Worm (Caenorhabditis elegans) whole organism, L4 larva: ENCODE measurements around the gene ral-1.
A peak's percentile ranks its signal among the peaks of the same experiment; 100 is the strongest.

Source experiments
- F49E8.2 ChIP-seq: sonication (generic microtip); optimal IDR thresholded peaks from 2 replicates; lab custom pipeline; 2016; ENCODE audit warnings: missing compliant biosample characterization, mild to moderate bottlenecking, missing genetic modification characterization, borderline replicate concordance
- R02D3.7 ChIP-seq: fragments of 150-350 bp; sonication (generic microtip); optimal IDR thresholded peaks from 3 replicates; lab custom pipeline; 2014; ENCODE audit warnings: missing biosample characterization, missing genetic modification characterization
- Y48G9A.11 ChIP-seq: fragments of 200-800 bp; sonication (Bioruptor generic); IDR thresholded peaks from 2 replicates; pipeline ENCODE4 v1.3.6; 2022; ENCODE audit warnings: missing genetic modification reagents, missing genetic modification characterization, missing compliant biosample characterization
- ZK546.5 ChIP-seq, 2 experiments: sonication (generic microtip); optimal IDR thresholded peaks; 2 replicates each; lab custom pipeline; 2017; ENCODE audit warnings: missing biosample characterization in 2 of 2, missing genetic modification characterization in 2 of 2
- aha-1 ChIP-seq: fragments of 150-350 bp; peaks from one replicate; lab custom pipeline; 2014; ENCODE audit warnings: missing biosample characterization, missing genetic modification characterization
- aly-2 ChIP-seq: sonication (generic microtip); optimal IDR thresholded peaks from 2 replicates; lab custom pipeline; 2018; ENCODE audit warnings: missing biosample characterization, missing genetic modification characterization
- arid-1 ChIP-seq: fragments of 200-800 bp; sonication (Bioruptor generic); conservative IDR thresholded peaks from 2 replicates; pipeline ENCODE4 v1.3.6; 2022; ENCODE audit warnings: missing genetic modification reagents, missing genetic modification characterization, missing compliant biosample characterization
- ceh-28 ChIP-seq: fragments of 150-350 bp; optimal IDR thresholded peaks from 2 replicates; lab custom pipeline; 2014; ENCODE audit warnings: missing biosample characterization, missing genetic modification reagents, missing genetic modification characterization
- ceh-32 ChIP-seq: sonication (generic microtip); optimal IDR thresholded peaks from 2 replicates; lab custom pipeline; 2016; ENCODE audit warnings: mild to moderate bottlenecking, missing genetic modification characterization, missing compliant biosample characterization; ENCODE audit not compliant: poor library complexity
- cey-2 ChIP-seq: sonication (generic microtip); optimal IDR thresholded peaks from 3 replicates; lab custom pipeline; 2017; ENCODE audit warnings: missing genetic modification characterization, mild to moderate bottlenecking, missing compliant biosample characterization, antibody characterized with exemption, borderline replicate concordance; ENCODE audit not compliant: insufficient read depth
- ctbp-1 ChIP-seq: fragments of 200-800 bp; sonication (Bioruptor generic); IDR thresholded peaks from 2 replicates; pipeline ENCODE4 v1.3.6; 2022; ENCODE audit warnings: missing genetic modification reagents, missing genetic modification characterization, missing compliant biosample characterization
- daf-12 ChIP-seq: fragments of 150-350 bp; optimal IDR thresholded peaks from 2 replicates; lab custom pipeline; 2014; ENCODE audit warnings: missing biosample characterization, missing genetic modification reagents, missing genetic modification characterization
- daf-16 ChIP-seq, 3 experiments: sonication (generic microtip); optimal IDR thresholded peaks; 2 replicates each; lab custom pipeline; 2016 to 2017; ENCODE audit warnings: missing genetic modification characterization in 3 of 3, missing genetic modification reagents in 3 of 3, mild to moderate bottlenecking in 2 of 3, missing compliant biosample characterization in 2 of 3, missing biosample characterization in 1 of 3, moderate library complexity in 1 of 3
- dmd-8 ChIP-seq: fragments of 200-800 bp; sonication (Bioruptor generic); IDR thresholded peaks from 2 replicates; pipeline ENCODE4 v1.3.6; 2022; ENCODE audit warnings: missing genetic modification characterization, missing compliant biosample characterization
- dpl-1 ChIP-seq: fragments of 150-350 bp; optimal IDR thresholded peaks from 2 replicates; lab custom pipeline; 2014; ENCODE audit warnings: missing biosample characterization, missing genetic modification reagents, missing genetic modification characterization
- egl-43 ChIP-seq: fragments of 200-800 bp; sonication (Bioruptor generic); IDR thresholded peaks from 2 replicates; pipeline ENCODE4 v1.3.6; 2022; ENCODE audit warnings: missing genetic modification reagents, missing genetic modification characterization, missing compliant biosample characterization
- hif-1 ChIP-seq, 2 experiments: sonication (generic microtip); optimal IDR thresholded peaks; 2 replicates each; lab custom pipeline; 2016 to 2017; ENCODE audit warnings: missing compliant biosample characterization in 2 of 2, missing genetic modification characterization in 2 of 2, missing genetic modification reagents in 2 of 2, missing genotype in 2 of 2, mild to moderate bottlenecking in 1 of 2
- lir-3 ChIP-seq: sonication (generic microtip); optimal IDR thresholded peaks from 2 replicates; lab custom pipeline; 2016; ENCODE audit warnings: mild to moderate bottlenecking, missing genetic modification characterization, missing compliant biosample characterization
- lsy-2 ChIP-seq, 2 experiments: fragments of 150-350 bp in 1 of 2; sonication (generic microtip) in 1 of 2; optimal IDR thresholded peaks; 2 replicates each; lab custom pipeline; 2014 to 2017; ENCODE audit warnings: missing biosample characterization in 2 of 2, missing genetic modification characterization in 2 of 2
- madf-5 ChIP-seq, 2 experiments: fragments of 200-800 bp; sonication (Bioruptor generic); IDR thresholded peaks; 2 replicates each; pipeline ENCODE4 v1.3.6; 2022; ENCODE audit warnings: missing compliant biosample characterization in 2 of 2, missing genetic modification characterization in 2 of 2
- madf-9 ChIP-seq: fragments of 200-800 bp; sonication (Bioruptor generic); conservative IDR thresholded peaks from 2 replicates; pipeline ENCODE4 v1.3.6; 2022; ENCODE audit warnings: missing genetic modification reagents, missing genetic modification characterization, missing compliant biosample characterization
- mdt-29 ChIP-seq: fragments of 200-800 bp; sonication (Bioruptor generic); IDR thresholded peaks from 2 replicates; pipeline ENCODE4 v1.3.6; 2022; ENCODE audit warnings: missing genetic modification reagents, missing genetic modification characterization, missing compliant biosample characterization
- mes-2 ChIP-seq: sonication (generic microtip); optimal IDR thresholded peaks from 2 replicates; lab custom pipeline; 2016; ENCODE audit warnings: missing genotype, mild to moderate bottlenecking, missing genetic modification characterization, missing compliant biosample characterization; ENCODE audit not compliant: poor library complexity, severe bottlenecking
- mxl-3 ChIP-seq: fragments of 200-800 bp; sonication (Bioruptor generic); optimal IDR thresholded peaks from 2 replicates; lab custom pipeline; 2018; ENCODE audit warnings: mild to moderate bottlenecking, missing genetic modification characterization, missing compliant biosample characterization
- nhr-42 ChIP-seq: fragments of 200-800 bp; sonication (Bioruptor generic); IDR thresholded peaks from 2 replicates; pipeline ENCODE4 v1.3.6; 2022; ENCODE audit warnings: missing genetic modification characterization, missing compliant biosample characterization
- nhr-77 ChIP-seq: fragments of 150-350 bp; optimal IDR thresholded peaks from 2 replicates; lab custom pipeline; 2014; ENCODE audit warnings: missing biosample characterization, missing genetic modification characterization
- pha-4 ChIP-seq, 2 experiments: fragments of 150-350 bp in 1 of 2; fragments of 200-800 bp in 1 of 2; sonication (Bioruptor generic) in 1 of 2; IDR thresholded peaks in 1 of 2; optimal IDR thresholded peaks in 1 of 2; 2 replicates each; pipeline versions ENCODE4 v1.3.6 to Lab custom; 2014 to 2022; ENCODE audit warnings: missing genetic modification characterization in 2 of 2, missing genetic modification reagents in 2 of 2, missing biosample characterization in 1 of 2, missing compliant biosample characterization in 1 of 2
- zag-1 ChIP-seq: fragments of 150-350 bp; optimal IDR thresholded peaks from 2 replicates; lab custom pipeline; 2014; ENCODE audit warnings: missing biosample characterization, missing genetic modification characterization
- zip-11 ChIP-seq: fragments of 200-800 bp; sonication (Bioruptor generic); IDR thresholded peaks from 2 replicates; pipeline ENCODE4 v1.3.6; 2022; ENCODE audit warnings: missing genetic modification characterization, missing compliant biosample characterization

ral-1 gene

ce11 chrIII:3312111-3312510 lies 1.0 kb downstream of the ral-1 start:
- no peak for TF ChIP-seq Y48G9A.11
- no peak for TF ChIP-seq R02D3.7 (tag; lab: Kevin White, UChicago)
- TF ChIP-seq ZK546.5 (tag; optimal IDR thresholded peaks at IDR 0.05; lab: Kevin White, UChicago): no peak
- no peak for TF ChIP-seq mes-2 (tag; lab: Kevin White, UChicago)
- no peak for TF ChIP-seq cey-2 (tag; lab: Kevin White, UChicago)
- TF ChIP-seq lsy-2 (tag; optimal IDR thresholded peaks at IDR 0.05; lab: Kevin White, UChicago): peak in 1 of 2 experiments; percentile 77
- TF ChIP-seq madf-9 (GFP tag; lab: Robert Waterston, UW): no peak

- 0 out of 2 replicates have a peak, but pooled peaks have one; percentile 32 for TF ChIP-seq ctbp-1 (GFP tag; lab: Robert Waterston, UW)
- TF ChIP-seq arid-1 (GFP tag; lab: Robert Waterston, UW): peak; percentile 46; the same call in 1 of the 2 replicates
- TF ChIP-seq hif-1 (tag; optimal IDR thresholded peaks at IDR 0.05; lab: Kevin White, UChicago): peak in 1 of 2 experiments; percentile 59
- peak; percentile 2 for TF ChIP-seq ceh-28 (tag; lab: Kevin White, UChicago)
- no peak for TF ChIP-seq nhr-77 (tag; lab: Kevin White, UChicago)
- TF ChIP-seq, all 104 proteins: peak for 4
These were observed 6.8 kb downstream of the ral-1 start for ce11 chrIII:3317887-3318286.

DNA sequence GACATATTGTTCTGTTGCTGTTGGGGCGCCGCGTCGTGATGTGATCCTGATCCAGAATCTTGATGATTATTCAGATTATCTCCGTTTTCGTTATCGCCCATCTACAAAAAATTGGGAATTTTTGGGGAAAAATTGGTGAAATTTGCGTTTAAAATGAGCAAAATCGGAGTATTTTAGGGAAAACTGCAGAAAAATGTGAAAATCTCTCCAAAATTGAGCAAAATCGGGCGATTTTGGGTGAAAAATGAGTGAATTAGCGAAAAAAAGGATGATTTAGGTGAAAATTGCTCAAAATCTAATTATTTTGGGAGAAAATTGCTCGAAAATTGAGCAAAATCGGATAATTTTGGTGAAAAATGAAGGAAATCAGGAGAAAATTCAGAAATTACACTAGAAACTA lies 10.0 kb downstream of the ral-1 start, which contains the start of gene Y53G8AR.9:
Gene Y53G8AR.9, minus strand, starts transcription at position 101 of the 400 bp plus-strand sequence.
- TF ChIP-seq ctbp-1 (GFP tag; lab: Robert Waterston, UW): no peak
- no peak for TF ChIP-seq aly-2 (tag; lab: Kevin White, UChicago)
- TF ChIP-seq ZK546.5 (tag; optimal IDR thresholded peaks at IDR 0.05; lab: Kevin White, UChicago): no peak
- TF ChIP-seq lir-3 (tag; lab: Kevin White, UChicago): no peak
- TF ChIP-seq ceh-28 (tag; lab: Kevin White, UChicago): no peak
- TF ChIP-seq nhr-42: no peak
- peak; percentile 71 for TF ChIP-seq aha-1 (tag; lab: Kevin White, UChicago)
- TF ChIP-seq, all 104 proteins: peak for 1

- TF ChIP-seq dmd-8 (GFP tag; lab: Robert Waterston, UW) (no peak), daf-12 (tag; lab: Kevin White, UChicago) (no peak), pha-4 (GFP tag; IDR thresholded peaks at IDR 0.05; lab: Robert Waterston, UW) (no peak), pha-4 (tag; optimal IDR thresholded peaks at IDR 0.05; lab: Kevin White, UChicago) (no peak), dpl-1 (GFP tag; lab: Kevin White, UChicago) (peak; percentile 8), mes-2 (tag; lab: Kevin White, UChicago) (peak; percentile 56), F49E8.2 (no peak), mxl-3 (GFP tag; lab: Kevin White, UChicago) (no peak), zip-11 (GFP tag; lab: Robert Waterston, UW) (no peak), madf-5 (GFP tag; IDR thresholded peaks at IDR 0.05; lab: Robert Waterston, UW) (no peak), hif-1 (tag; optimal IDR thresholded peaks at IDR 0.05; lab: Kevin White, UChicago) (peak in 1 of 2 experiments; percentile 58), egl-43 (GFP tag; lab: Robert Waterston, UW) (no peak), ceh-32 (no peak), mdt-29 (GFP tag; lab: Robert Waterston, UW) (0 out of 2 replicates have a peak, but pooled peaks have one; percentile 29), daf-16 (GFP tag; optimal IDR thresholded peaks at IDR 0.05; lab: Kevin White, UChicago) (no peak), daf-16 (tag; optimal IDR thresholded peaks at IDR 0.05; lab: Kevin White, UChicago) (peak; percentile 2), zag-1 (tag; lab: Kevin White, UChicago) (no peak)
These were observed 11.4 kb downstream of the ral-1 start, which contains the start of gene phf-15 for ce11 chrIII:3322317-3323010. phf-15 (plus strand) TSS chrIII:3322853.
